Fruit fly (Drosophila melanogaster): ENCODE measurements around the gene CG17230.
A peak's percentile ranks its signal among the peaks of the same experiment; 100 is the strongest.

Gene CG17230

DNA sequence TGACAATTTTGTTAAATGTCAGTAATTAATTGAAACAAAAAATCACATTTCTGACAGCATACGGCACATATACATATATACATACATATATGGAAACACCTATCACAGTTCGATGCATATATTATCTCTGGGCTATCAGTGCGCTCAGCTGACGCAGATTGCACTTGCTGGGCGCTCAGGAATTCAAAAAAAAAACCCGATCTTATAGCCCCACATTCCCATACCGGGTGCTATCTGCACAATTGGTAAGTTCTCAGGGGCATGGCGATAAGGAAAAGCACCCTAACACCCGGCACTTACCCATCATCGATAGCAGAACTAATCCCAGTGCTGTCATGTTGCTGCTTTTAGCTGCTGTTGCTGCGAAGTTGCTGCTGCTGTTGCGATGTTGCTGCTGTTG lies 19.7 kb downstream of the CG17230 start:
- TF ChIP-seq jim (GFP tag; optimal IDR thresholded peaks at IDR 0.05) = peak; percentile 48
- TF ChIP-seq Sp1 (GFP tag; optimal IDR thresholded peaks at IDR 0.05) = no peak
- TF ChIP-seq br (GFP tag; optimal IDR thresholded peaks at IDR 0.05) = no peak
- no peak for TF ChIP-seq Rel (GFP tag; optimal IDR thresholded peaks at IDR 0.05)
- peak; percentile 81 for TF ChIP-seq Rel (tag; optimal IDR thresholded peaks at IDR 0.05)

DNA sequence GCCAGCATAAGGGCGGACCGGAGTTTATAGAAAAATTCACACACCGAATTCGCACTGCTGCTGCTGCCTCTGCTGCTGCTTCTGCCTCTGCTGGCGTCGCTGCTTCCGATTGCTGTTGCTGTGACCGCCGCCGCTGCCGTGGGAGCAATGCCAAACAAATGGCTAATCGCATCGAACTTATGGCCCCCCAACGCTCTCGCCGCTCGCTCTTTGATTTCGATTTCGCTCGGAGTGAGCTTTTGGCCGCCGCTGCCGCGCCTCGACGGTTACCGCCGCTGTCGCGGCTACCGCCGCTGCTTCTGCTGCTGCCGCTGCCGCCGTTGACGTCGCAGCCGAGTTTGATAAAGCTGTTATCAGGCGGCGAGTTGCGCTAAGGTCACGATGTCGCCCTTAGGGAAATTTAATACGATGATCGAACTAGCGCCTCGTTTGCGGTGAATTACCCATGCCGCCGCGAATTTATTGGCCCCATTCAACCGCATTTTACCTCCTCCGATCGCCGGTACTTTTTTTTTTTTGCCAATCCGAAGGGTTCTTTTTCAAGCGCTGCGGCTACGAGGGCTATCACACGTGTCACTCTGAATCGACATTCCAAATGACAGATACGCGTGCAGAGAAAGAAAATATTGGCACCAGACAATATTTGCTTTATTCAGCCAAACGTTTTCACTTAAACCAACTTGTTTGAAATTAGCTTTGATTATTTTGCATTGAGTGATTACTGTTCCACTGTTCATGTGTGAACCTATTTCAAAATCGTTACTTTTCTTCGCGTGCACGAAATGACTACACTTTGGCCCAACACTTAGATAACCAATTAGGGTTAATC lies 20.7 kb downstream of the CG17230 start:
- peak; percentile 8 for TF ChIP-seq OdsH (GFP tag; optimal IDR thresholded peaks at IDR 0.05)
- TF ChIP-seq dsf (GFP tag; optimal IDR thresholded peaks at IDR 0.05; ENCODE audit: borderline replicate concordance) = no peak
- TF ChIP-seq ey (GFP tag; optimal IDR thresholded peaks at IDR 0.05) = peak; percentile 15
- TF ChIP-seq br (GFP tag; optimal IDR thresholded peaks at IDR 0.05) = no peak
- peak; percentile 25 for TF ChIP-seq Dif (GFP tag; optimal IDR thresholded peaks at IDR 0.05; ENCODE audit: partially characterized antibody)
- no peak for TF ChIP-seq sage (GFP tag; optimal IDR thresholded peaks at IDR 0.05)
- no peak for TF ChIP-seq Sp1 (GFP tag; optimal IDR thresholded peaks at IDR 0.05)
- TF ChIP-seq CG9705 (GFP tag; optimal IDR thresholded peaks at IDR 0.05) = no peak
- TF ChIP-seq HLH106 (tag; optimal IDR thresholded peaks at IDR 0.05) = peak; percentile 22
- TF ChIP-seq Hr83 (GFP tag; optimal IDR thresholded peaks at IDR 0.05; ENCODE audit: poor library complexity, severe bottlenecking) = no peak
- TF ChIP-seq dmrt93B (GFP tag; optimal IDR thresholded peaks at IDR 0.05) = no peak
- no peak for TF ChIP-seq CG32264 (GFP tag; optimal IDR thresholded peaks at IDR 0.05)
- TF ChIP-seq Vsx2 (GFP tag; optimal IDR thresholded peaks at IDR 0.05; ENCODE audit: partially characterized antibody) = no peak
- TF ChIP-seq Hnf4 (GFP tag; optimal IDR thresholded peaks at IDR 0.05) = peak; percentile 39
- peak in 1 of 2 experiments; percentile 36 for TF ChIP-seq foxo (GFP tag; optimal IDR thresholded peaks at IDR 0.05)
- TF ChIP-seq psq (GFP tag; optimal IDR thresholded peaks at IDR 0.05) = no peak
- no peak for TF ChIP-seq Mio (GFP tag; optimal IDR thresholded peaks at IDR 0.05)
- no peak for TF ChIP-seq tai (GFP tag; optimal IDR thresholded peaks at IDR 0.05)
- no peak for TF ChIP-seq GATAd (GFP tag; optimal IDR thresholded peaks at IDR 0.05)
- TF ChIP-seq pan (optimal IDR thresholded peaks at IDR 0.05) = no peak
- TF ChIP-seq Myc (optimal IDR thresholded peaks at IDR 0.05) = no peak
- TF ChIP-seq rgr (GFP tag; optimal IDR thresholded peaks at IDR 0.05) = peak; percentile 33
- peak; percentile 52 for TF ChIP-seq h (GFP tag; optimal IDR thresholded peaks at IDR 0.05)
- peak; percentile 61 for TF ChIP-seq fru (GFP tag; optimal IDR thresholded peaks at IDR 0.05)
- no peak for TF ChIP-seq Hr78 (GFP tag; optimal IDR thresholded peaks at IDR 0.05)
- TF ChIP-seq dl (GFP tag; optimal IDR thresholded peaks at IDR 0.05; ENCODE audit: insufficient read depth in 1 of 2, partially characterized antibody in 2 of 2) = peak in 1 of 2 experiments; percentile 17

DNA sequence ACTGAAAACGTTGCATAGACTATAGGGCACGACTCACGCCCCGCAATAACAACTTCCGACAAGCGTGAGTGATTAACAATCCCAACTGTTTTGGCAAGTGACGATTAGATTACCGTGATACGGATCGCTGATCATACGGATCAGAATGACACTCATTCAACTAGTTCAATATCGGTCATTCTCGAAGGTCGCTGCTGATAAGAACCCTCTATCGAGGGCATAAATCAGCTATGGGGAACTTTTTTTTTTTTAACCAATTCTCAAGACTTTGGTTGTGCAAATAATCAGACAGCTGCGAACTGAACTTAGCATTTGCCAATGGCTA lies 21.2 kb downstream of the CG17230 start:
- TF ChIP-seq Rel (GFP tag; optimal IDR thresholded peaks at IDR 0.05) (no peak), Rel (tag; optimal IDR thresholded peaks at IDR 0.05) (peak; percentile 43), fru (GFP tag; optimal IDR thresholded peaks at IDR 0.05) (no peak)

DNA sequence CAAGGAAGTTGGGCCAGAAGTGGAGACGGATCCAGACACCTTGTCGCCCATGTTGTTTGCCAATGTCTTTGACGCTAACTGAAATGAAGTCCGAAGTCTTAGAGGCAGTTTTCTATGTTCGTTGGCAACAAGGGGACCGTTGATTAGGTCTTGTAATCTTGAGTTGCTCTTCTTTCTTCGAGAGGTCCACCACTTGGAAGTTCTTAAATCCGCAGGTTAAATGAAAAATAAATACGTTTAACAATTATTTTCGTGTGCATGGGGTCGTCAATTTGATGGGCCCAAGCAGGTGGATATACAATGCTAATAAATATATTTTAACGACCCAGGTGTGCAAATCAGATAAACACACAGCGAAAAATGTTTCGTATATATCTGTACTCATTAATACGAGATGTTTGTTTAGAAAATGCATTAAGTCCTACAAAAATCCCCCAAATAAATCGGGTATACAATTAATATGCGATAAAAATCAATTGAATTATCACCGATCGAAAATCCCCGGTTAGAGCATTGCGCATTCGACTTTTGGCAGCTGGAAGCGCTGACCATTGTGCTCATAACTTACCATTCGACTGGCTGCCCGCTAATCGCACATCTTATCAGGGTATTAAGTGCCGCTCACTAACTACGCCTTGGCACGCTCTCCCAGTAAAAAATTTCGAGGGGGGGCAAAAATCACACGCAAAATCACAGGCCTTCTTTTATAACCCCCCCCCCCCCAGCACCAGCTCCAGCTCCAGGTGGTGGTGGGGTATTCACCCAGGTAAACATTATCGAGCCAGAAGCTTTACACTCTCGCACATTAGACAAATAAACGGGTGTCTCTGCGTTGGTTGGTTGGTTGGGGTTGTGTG lies 23.1 kb downstream of the CG17230 start, which contains the start of gene PGRP-LB:
PGRP-LB (minus strand) TSS at position 51 of the 857 bp plus-strand sequence.
- TF ChIP-seq OdsH (GFP tag; optimal IDR thresholded peaks at IDR 0.05) (peak; percentile 25), HLH106 (tag; optimal IDR thresholded peaks at IDR 0.05) (peak; percentile 29), dsf (GFP tag; optimal IDR thresholded peaks at IDR 0.05; ENCODE audit: borderline replicate concordance) (no peak), fru (GFP tag; optimal IDR thresholded peaks at IDR 0.05) (peak; percentile 17), Rel (GFP tag; optimal IDR thresholded peaks at IDR 0.05) (no peak), Rel (tag; optimal IDR thresholded peaks at IDR 0.05) (peak; percentile 99), lola (GFP tag; optimal IDR thresholded peaks at IDR 0.05) (no peak), Hnf4 (GFP tag; optimal IDR thresholded peaks at IDR 0.05) (no peak), psq (GFP tag; optimal IDR thresholded peaks at IDR 0.05) (no peak), rgr (GFP tag; optimal IDR thresholded peaks at IDR 0.05) (peak; percentile 38), ey (GFP tag; optimal IDR thresholded peaks at IDR 0.05) (peak; percentile 30), sage (GFP tag; optimal IDR thresholded peaks at IDR 0.05) (no peak), Dfd (GFP tag; optimal IDR thresholded peaks at IDR 0.05) (no peak), h (GFP tag; optimal IDR thresholded peaks at IDR 0.05) (peak; percentile 91), Myc (optimal IDR thresholded peaks at IDR 0.05) (no peak), foxo (GFP tag; optimal IDR thresholded peaks at IDR 0.05) (peak in 1 of 2 experiments; percentile 40), tai (GFP tag; optimal IDR thresholded peaks at IDR 0.05) (no peak), pan (optimal IDR thresholded peaks at IDR 0.05) (no peak), dl (GFP tag; optimal IDR thresholded peaks at IDR 0.05; ENCODE audit: insufficient read depth in 1 of 2, partially characterized antibody in 2 of 2) (no peak), CG9705 (GFP tag; optimal IDR thresholded peaks at IDR 0.05) (no peak), Abd-B (GFP tag; optimal IDR thresholded peaks at IDR 0.05) (no peak), CG32264 (GFP tag; optimal IDR thresholded peaks at IDR 0.05) (no peak), Vsx2 (GFP tag; optimal IDR thresholded peaks at IDR 0.05; ENCODE audit: partially characterized antibody) (no peak)
